Fruit fly (Drosophila melanogaster): ENCODE data around the gene CG10366.

CG10366 gene

dm6 chr2L:19574959-19575625 is 8.9 kb upstream of the CG10366 start (continued):
- TF ChIP-seq CG9727 (GFP tag; optimal IDR thresholded peaks at IDR 0.05) (no peak), CG5245 (GFP tag; optimal IDR thresholded peaks at IDR 0.05) (no peak), ewg (GFP tag; optimal IDR thresholded peaks at IDR 0.05) (peak; percentile 85), Ets97D (GFP tag; optimal IDR thresholded peaks at IDR 0.05) (no peak), NK7.1 (GFP tag; optimal IDR thresholded peaks at IDR 0.05) (no peak), CG14014 (GFP tag; IDR thresholded peaks at IDR 0.05) (no peak), Pdp1 (GFP tag; optimal IDR thresholded peaks at IDR 0.05) (peak in 1 of 2 experiments; percentile 69), CG17359 (tag; optimal IDR thresholded peaks at IDR 0.05) (no peak), Dip3 (GFP tag; optimal IDR thresholded peaks at IDR 0.05) (no peak), CG32767 (GFP tag; IDR thresholded peaks at IDR 0.05) (peak; percentile 58; the same call in 1 of the 2 replicates), CG6683 (GFP tag; optimal IDR thresholded peaks at IDR 0.05) (no peak), CG30431 (GFP tag; optimal IDR thresholded peaks at IDR 0.05) (no peak), abd-A (tag; optimal IDR thresholded peaks at IDR 0.05) (peak; percentile 94), CG8290 (GFP tag; optimal IDR thresholded peaks at IDR 0.05) (no peak), CG8290 (tag; optimal IDR thresholded peaks at IDR 0.05) (no peak), GATAe (GFP tag; conservative IDR thresholded peaks at IDR 0.05) (no peak), D19B (GFP tag; optimal IDR thresholded peaks at IDR 0.05) (no peak), pb (GFP tag; optimal IDR thresholded peaks at IDR 0.05) (no peak), CG12155 (GFP tag; optimal IDR thresholded peaks at IDR 0.05) (no peak), Antp (GFP tag; optimal IDR thresholded peaks at IDR 0.05) (no peak), cg (GFP tag; optimal IDR thresholded peaks at IDR 0.05) (peak; percentile 98), CG17186 (GFP tag; optimal IDR thresholded peaks at IDR 0.05) (no peak), ERR (GFP tag; optimal IDR thresholded peaks at IDR 0.05) (no peak), toy (GFP tag; IDR thresholded peaks at IDR 0.05) (no peak), eve (GFP tag; optimal IDR thresholded peaks at IDR 0.05) (no peak), jumu (GFP tag; optimal IDR thresholded peaks at IDR 0.05) (no peak), ATbp (GFP tag; optimal IDR thresholded peaks at IDR 0.05) (peak; percentile 3), vfl (GFP tag; optimal IDR thresholded peaks at IDR 0.05) (no peak), CG34376 (GFP tag; optimal IDR thresholded peaks at IDR 0.05) (no peak), aop (GFP tag; IDR thresholded peaks at IDR 0.05) (peak; percentile 88), ci (GFP tag; IDR thresholded peaks at IDR 0.05) (no peak), CG10431 (GFP tag; optimal IDR thresholded peaks at IDR 0.05) (no peak), row (GFP tag; IDR thresholded peaks at IDR 0.05) (no peak), CG3163 (GFP tag; optimal IDR thresholded peaks at IDR 0.05) (peak; percentile 81), twi (tag; optimal IDR thresholded peaks at IDR 0.05) (no peak), tap (tag; optimal IDR thresholded peaks at IDR 0.05) (no peak), Aef1 (GFP tag; IDR thresholded peaks at IDR 0.05) (peak; percentile 85), mirr (GFP tag; optimal IDR thresholded peaks at IDR 0.05) (peak; percentile 35), CG17328 (GFP tag; IDR thresholded peaks at IDR 0.05) (no peak), phol (tag; optimal IDR thresholded peaks at IDR 0.05) (no peak), Chrac-16 (GFP tag; optimal IDR thresholded peaks at IDR 0.05) (no peak), Hr39 (optimal IDR thresholded peaks at IDR 0.05) (no peak), CG15269 (tag; optimal IDR thresholded peaks at IDR 0.05) (no peak), stc (GFP tag; IDR thresholded peaks at IDR 0.05) (no peak)

Measured in whole organism, embryonic.